Fruit fly (Drosophila melanogaster): ENCODE measurements around the gene hoe2.

DNA sequence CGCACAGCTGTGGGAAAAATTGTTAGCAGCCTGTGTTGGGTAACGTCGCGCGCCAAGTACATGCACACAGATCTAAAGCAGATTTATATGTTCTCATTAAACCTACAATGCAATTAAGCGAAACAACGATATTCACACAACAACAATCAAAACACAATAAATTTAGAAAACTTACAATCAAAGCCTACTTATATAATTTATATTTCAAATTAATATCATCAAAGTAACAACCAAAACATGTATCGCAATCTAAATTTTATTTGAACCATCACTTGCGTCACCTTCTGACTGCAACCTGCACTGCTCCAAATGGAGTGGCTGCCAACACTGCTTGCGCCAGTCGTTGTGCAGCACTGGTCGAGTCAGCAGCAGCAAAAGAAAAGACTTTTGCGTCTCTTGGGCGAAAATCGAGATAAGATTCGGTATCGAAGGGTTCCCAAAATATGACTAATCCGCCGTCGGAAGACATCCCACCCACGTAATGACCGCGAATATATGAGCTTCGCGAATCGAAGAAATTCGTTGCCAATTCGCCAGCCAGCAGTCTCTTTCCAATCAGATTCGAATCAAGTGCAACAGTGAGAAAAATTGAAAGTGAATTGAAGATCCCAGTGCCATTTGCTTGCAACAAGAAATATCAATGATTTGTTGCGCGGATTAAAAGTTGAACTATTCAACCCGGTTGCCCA lies 45.2 kb upstream of the hoe2 start, which contains the start of the genes CG8892 and CG34126:
- peak; percentile 93 for TF ChIP-seq gsb-n (tag; optimal IDR thresholded peaks at IDR 0.05)
- TF ChIP-seq CG3281 (GFP tag; optimal IDR thresholded peaks at IDR 0.05): peak; percentile 97
- TF ChIP-seq H2.0 (GFP tag; IDR thresholded peaks at IDR 0.05): peak; percentile 92
- peak; percentile 92 for TF ChIP-seq Blimp-1 (GFP tag; optimal IDR thresholded peaks at IDR 0.05)
- TF ChIP-seq twi (tag; optimal IDR thresholded peaks at IDR 0.05): peak; percentile 97
- peak; percentile 87 for TF ChIP-seq CG3838 (GFP tag; optimal IDR thresholded peaks at IDR 0.05)

Data from whole organism, embryonic.